Fruit fly (Drosophila melanogaster): Measurements from ENCODE around the gene beat-Vb.
A peak's percentile ranks its signal among the peaks of the same experiment; 100 is the strongest.

The beat-Vb gene

DNA sequence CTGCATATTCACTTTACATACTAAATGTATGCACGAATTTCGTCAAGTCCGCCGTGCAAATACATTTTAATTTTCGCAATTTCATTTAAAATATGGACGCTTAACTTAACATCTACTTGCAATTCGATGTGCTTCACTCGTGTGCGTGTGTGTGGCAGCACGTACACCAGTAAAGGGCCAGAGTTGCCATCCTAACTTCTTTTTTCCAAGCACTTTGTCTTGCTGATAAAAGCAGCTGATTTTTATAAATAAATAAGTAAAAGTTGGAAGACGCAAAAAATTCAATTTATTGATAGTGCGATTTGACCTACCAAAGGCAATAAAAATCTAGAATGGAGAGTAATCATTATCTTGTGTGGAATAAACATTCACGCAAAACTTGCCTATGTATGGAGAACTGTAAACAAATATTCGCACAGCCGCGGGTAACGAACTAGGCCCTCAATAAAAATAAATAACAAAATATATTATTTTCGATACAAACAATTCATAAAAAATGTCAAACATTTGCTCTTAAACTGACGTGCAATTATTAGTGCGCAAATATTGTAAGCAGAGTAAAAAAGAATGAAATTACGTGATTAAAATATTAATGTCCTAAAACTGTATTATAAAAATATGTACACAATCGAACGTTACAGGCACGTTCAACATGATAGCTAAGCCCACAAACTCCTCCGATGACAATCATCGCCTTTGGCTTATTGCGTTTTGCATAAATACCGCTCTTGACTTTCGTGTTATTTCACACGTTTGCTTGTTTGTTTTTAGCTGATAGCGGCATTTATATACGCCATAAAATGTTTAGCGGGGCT, 66.5 kb downstream of the beat-Vb start (continued):
- no peak for TF ChIP-seq maf-S (GFP tag; optimal IDR thresholded peaks at IDR 0.05)
- TF ChIP-seq CG14050 (GFP tag; IDR thresholded peaks at IDR 0.05) = peak; percentile 48; the same call in 1 of the 3 replicates
- TF ChIP-seq CG6683 (GFP tag; optimal IDR thresholded peaks at IDR 0.05) = peak; percentile 6
- TF ChIP-seq CG30431 (GFP tag; optimal IDR thresholded peaks at IDR 0.05) = peak; percentile 28
- TF ChIP-seq da (GFP tag; optimal IDR thresholded peaks at IDR 0.05) = no peak
- no peak for TF ChIP-seq Bdp1 (GFP tag; optimal IDR thresholded peaks at IDR 0.05)
- peak; percentile 71 for TF ChIP-seq CG13894 (tag; optimal IDR thresholded peaks at IDR 0.05)
- peak; percentile 63 for TF ChIP-seq CG3847 (GFP tag; IDR thresholded peaks at IDR 0.05)
- peak; percentile 16 for TF ChIP-seq Mad (GFP tag; optimal IDR thresholded peaks at IDR 0.05)
- peak; percentile 10 for TF ChIP-seq CG10654 (GFP tag; optimal IDR thresholded peaks at IDR 0.05)
- TF ChIP-seq ERR (GFP tag; optimal IDR thresholded peaks at IDR 0.05) = no peak
- TF ChIP-seq p53 (GFP tag; optimal IDR thresholded peaks at IDR 0.05) = no peak
- TF ChIP-seq Poxn (GFP tag; IDR thresholded peaks at IDR 0.05) = 0 out of 2 replicates have a peak, but pooled peaks have one; percentile 6
- TF ChIP-seq CG18011 (GFP tag; optimal IDR thresholded peaks at IDR 0.05) = peak; percentile 51
- no peak for TF ChIP-seq HLHmδ (GFP tag; optimal IDR thresholded peaks at IDR 0.05)
- 0 out of 4 replicates have a peak, but pooled peaks have one; percentile 43 for TF ChIP-seq chinmo (GFP tag; IDR thresholded peaks at IDR 0.05; ENCODE audit: partially characterized antibody)
- TF ChIP-seq CG13775 (GFP tag; optimal IDR thresholded peaks at IDR 0.05) = peak; percentile 77
- no peak for TF ChIP-seq peb (GFP tag; IDR thresholded peaks at IDR 0.05)
- no peak for TF ChIP-seq fru (optimal IDR thresholded peaks at IDR 0.05)
- no peak for TF ChIP-seq pnt (GFP tag; optimal IDR thresholded peaks at IDR 0.05)
- peak; percentile 81 for TF ChIP-seq grau (tag; optimal IDR thresholded peaks at IDR 0.05)
- 0 out of 2 replicates have a peak, but pooled peaks have one; percentile 24 for TF ChIP-seq MBD-R2 (GFP tag; IDR thresholded peaks at IDR 0.05)
- no peak for TF ChIP-seq CG1603 (tag; optimal IDR thresholded peaks at IDR 0.05)
- TF ChIP-seq Fer3 (tag; optimal IDR thresholded peaks at IDR 0.05) = peak; percentile 70
- TF ChIP-seq CG16815 (GFP tag; optimal IDR thresholded peaks at IDR 0.05) = peak; percentile 63
- no peak for TF ChIP-seq nerfin-2 (GFP tag; IDR thresholded peaks at IDR 0.05; ENCODE audit: partially characterized antibody)
- TF ChIP-seq CG2199 (GFP tag; IDR thresholded peaks at IDR 0.05) = no peak
- no peak for TF ChIP-seq exex (tag; optimal IDR thresholded peaks at IDR 0.05)
- TF ChIP-seq CG2120 (GFP tag; optimal IDR thresholded peaks at IDR 0.05) = peak; percentile 83
- no peak for TF ChIP-seq yki (optimal IDR thresholded peaks at IDR 0.05)
- peak; percentile 47 for TF ChIP-seq D19B (GFP tag; optimal IDR thresholded peaks at IDR 0.05)
- no peak for TF ChIP-seq CG33557 (GFP tag; optimal IDR thresholded peaks at IDR 0.05)
- peak; percentile 20 for TF ChIP-seq CG7928 (GFP tag; optimal IDR thresholded peaks at IDR 0.05)
- no peak for TF ChIP-seq Hr78 (GFP tag; optimal IDR thresholded peaks at IDR 0.05)
- no peak for TF ChIP-seq h (optimal IDR thresholded peaks at IDR 0.05)
- no peak for TF ChIP-seq CG11398 (GFP tag; optimal IDR thresholded peaks at IDR 0.05)
- no peak for TF ChIP-seq Doc3 (GFP tag; IDR thresholded peaks at IDR 0.05; ENCODE audit: partially characterized antibody)
- TF ChIP-seq CG10565 (GFP tag; optimal IDR thresholded peaks at IDR 0.05) = peak; percentile 16
- TF ChIP-seq Hmx (GFP tag; optimal IDR thresholded peaks at IDR 0.05) = peak; percentile 63
- TF ChIP-seq Hmr (GFP tag; optimal IDR thresholded peaks at IDR 0.05) = peak; percentile 84
- peak; percentile 52; the same call in 1 of the 3 replicates for TF ChIP-seq ase (GFP tag; IDR thresholded peaks at IDR 0.05)
- peak; percentile 34 for TF ChIP-seq CG4424 (GFP tag; optimal IDR thresholded peaks at IDR 0.05)
- TF ChIP-seq slou (GFP tag; optimal IDR thresholded peaks at IDR 0.05) = peak; percentile 38
- TF ChIP-seq CG4360 (GFP tag; IDR thresholded peaks at IDR 0.05) = no peak
- no peak for TF ChIP-seq CG8359 (GFP tag; optimal IDR thresholded peaks at IDR 0.05; ENCODE audit: borderline replicate concordance)
- TF ChIP-seq Fer2 (tag; optimal IDR thresholded peaks at IDR 0.05) = peak; percentile 5
- TF ChIP-seq wdn (GFP tag; IDR thresholded peaks at IDR 0.05) = peak; percentile 53; the same call in 1 of the 2 replicates
- TF ChIP-seq sima (GFP tag; optimal IDR thresholded peaks at IDR 0.05) = no peak
- TF ChIP-seq Dp (GFP tag; optimal IDR thresholded peaks at IDR 0.05) = no peak
- peak; percentile 86 for TF ChIP-seq so (GFP tag; IDR thresholded peaks at IDR 0.05)

Measured in whole organism, embryonic.